Fruit fly (Drosophila melanogaster): ENCODE results near the gene Fum4.

The Fum4 gene

dm6 chr2L:10143334-10143733 is 48.0 kb downstream of the Fum4 start:
- TF ChIP-seq sens-2 (GFP tag; IDR thresholded peaks at IDR 0.05) (no peak), tup (GFP tag; optimal IDR thresholded peaks at IDR 0.05) (no peak), Atf3 (GFP tag; optimal IDR thresholded peaks at IDR 0.05) (no peak), CG10431 (GFP tag; optimal IDR thresholded peaks at IDR 0.05) (no peak), ap (GFP tag; IDR thresholded peaks at IDR 0.05) (no peak), Mad (GFP tag; optimal IDR thresholded peaks at IDR 0.05) (no peak), run (tag; optimal IDR thresholded peaks at IDR 0.05) (no peak), corto (GFP tag; optimal IDR thresholded peaks at IDR 0.05) (no peak), CG10462 (GFP tag; optimal IDR thresholded peaks at IDR 0.05) (no peak), CG6175 (GFP tag; IDR thresholded peaks at IDR 0.05) (no peak), Drgx (GFP tag; IDR thresholded peaks at IDR 0.05) (peak; percentile 14; the same call in 1 of the 2 replicates), tap (tag; optimal IDR thresholded peaks at IDR 0.05) (peak; percentile 51), odd (GFP tag; optimal IDR thresholded peaks at IDR 0.05) (no peak), Fer3 (tag; optimal IDR thresholded peaks at IDR 0.05) (peak; percentile 58), dmrt11E (tag; optimal IDR thresholded peaks at IDR 0.05) (no peak), nau (GFP tag; optimal IDR thresholded peaks at IDR 0.05) (peak; percentile 81), NK7.1 (GFP tag; optimal IDR thresholded peaks at IDR 0.05) (no peak), CG9797 (GFP tag; optimal IDR thresholded peaks at IDR 0.05) (no peak), mld (GFP tag; IDR thresholded peaks at IDR 0.05; ENCODE audit: partially characterized antibody) (no peak), gem (tag; optimal IDR thresholded peaks at IDR 0.05) (no peak), ase (GFP tag; IDR thresholded peaks at IDR 0.05) (no peak), Deaf1 (tag; optimal IDR thresholded peaks at IDR 0.05) (peak; percentile 21), bigmax (GFP tag; optimal IDR thresholded peaks at IDR 0.05) (peak; percentile 23), HHEX (GFP tag; optimal IDR thresholded peaks at IDR 0.05) (peak; percentile 68), gsb (GFP tag; IDR thresholded peaks at IDR 0.05) (0 out of 2 replicates have a peak, but pooled peaks have one; percentile 30), CG33557 (GFP tag; optimal IDR thresholded peaks at IDR 0.05) (no peak), Ptx1 (GFP tag; IDR thresholded peaks at IDR 0.05) (peak; percentile 38), CG16815 (GFP tag; optimal IDR thresholded peaks at IDR 0.05) (no peak), CG17612 (GFP tag; IDR thresholded peaks at IDR 0.05) (no peak), B-H2 (GFP tag; optimal IDR thresholded peaks at IDR 0.05) (no peak), CG9437 (GFP tag; optimal IDR thresholded peaks at IDR 0.05) (no peak), CG1233 (GFP tag; optimal IDR thresholded peaks at IDR 0.05) (peak; percentile 57), CG6813 (GFP tag; optimal IDR thresholded peaks at IDR 0.05) (peak; percentile 37), CG3847 (GFP tag; IDR thresholded peaks at IDR 0.05) (no peak), CG3281 (GFP tag; optimal IDR thresholded peaks at IDR 0.05) (peak; percentile 86), Tbp (GFP tag; optimal IDR thresholded peaks at IDR 0.05) (no peak), aop (GFP tag; IDR thresholded peaks at IDR 0.05) (no peak), CG32767 (GFP tag; IDR thresholded peaks at IDR 0.05) (no peak), toy (GFP tag; IDR thresholded peaks at IDR 0.05) (0 out of 2 replicates have a peak, but pooled peaks have one; percentile 18), croc (GFP tag; conservative IDR thresholded peaks at IDR 0.05) (peak; percentile 16; the same call in 2 of the 3 replicates), fru (optimal IDR thresholded peaks at IDR 0.05) (no peak), NC2α (GFP tag; optimal IDR thresholded peaks at IDR 0.05) (no peak), hkb (optimal IDR thresholded peaks at IDR 0.05) (no peak), hkb (GFP tag; IDR thresholded peaks at IDR 0.05) (no peak), ATbp (GFP tag; optimal IDR thresholded peaks at IDR 0.05) (no peak), ERR (GFP tag; optimal IDR thresholded peaks at IDR 0.05) (no peak), phol (tag; optimal IDR thresholded peaks at IDR 0.05) (peak; percentile 41), Lpt (GFP tag; optimal IDR thresholded peaks at IDR 0.05) (no peak), Poxn (GFP tag; IDR thresholded peaks at IDR 0.05) (no peak), Dref (GFP tag; IDR thresholded peaks at IDR 0.05) (no peak), CG17359 (tag; optimal IDR thresholded peaks at IDR 0.05) (peak; percentile 25), knrl (GFP tag; IDR thresholded peaks at IDR 0.05; ENCODE audit: partially characterized antibody) (no peak), CG18262 (tag; optimal IDR thresholded peaks at IDR 0.05) (peak; percentile 23)

All from whole organism, embryonic.